Fruit fly (Drosophila melanogaster): ENCODE results near the gene EloA.

EloA gene

dm6 chr3R:23226521-23227039 is 24.8 kb upstream of the EloA start, which contains the start of gene cnc (continued):
- no peak for TF ChIP-seq sens-2 (GFP tag; IDR thresholded peaks at IDR 0.05)
- TF ChIP-seq Asciz (GFP tag; optimal IDR thresholded peaks at IDR 0.05), result no peak
- TF ChIP-seq CG15011 (GFP tag; optimal IDR thresholded peaks at IDR 0.05), result no peak
- no peak for TF ChIP-seq CG12391 (tag; optimal IDR thresholded peaks at IDR 0.05)
- TF ChIP-seq onecut (GFP tag; IDR thresholded peaks at IDR 0.05), result 0 out of 2 replicates have a peak, but pooled peaks have one; percentile 10
- 0 out of 2 replicates have a peak, but pooled peaks have one; percentile 25 for TF ChIP-seq ara (GFP tag; IDR thresholded peaks at IDR 0.05)
- peak; percentile 92 for TF ChIP-seq CG34376 (GFP tag; optimal IDR thresholded peaks at IDR 0.05)
- TF ChIP-seq lilli (GFP tag; optimal IDR thresholded peaks at IDR 0.05), result no peak
- no peak for TF ChIP-seq CG8765 (GFP tag; IDR thresholded peaks at IDR 0.05)
- no peak for TF ChIP-seq CG3995 (GFP tag; optimal IDR thresholded peaks at IDR 0.05)
- TF ChIP-seq oc (tag; optimal IDR thresholded peaks at IDR 0.05), result peak; percentile 25
- no peak for TF ChIP-seq cg (GFP tag; optimal IDR thresholded peaks at IDR 0.05)
- peak; percentile 14 for TF ChIP-seq her (GFP tag; optimal IDR thresholded peaks at IDR 0.05)
- no peak for TF ChIP-seq CTCF (GFP tag; optimal IDR thresholded peaks at IDR 0.05)
- no peak for TF ChIP-seq Vsx1 (GFP tag; optimal IDR thresholded peaks at IDR 0.05)
- TF ChIP-seq cwo (GFP tag; optimal IDR thresholded peaks at IDR 0.05), result peak; percentile 35
- no peak for TF ChIP-seq CG10274 (GFP tag; optimal IDR thresholded peaks at IDR 0.05)
- peak; percentile 44 for TF ChIP-seq CG15514 (GFP tag; optimal IDR thresholded peaks at IDR 0.05)
- no peak for TF ChIP-seq CG10431 (GFP tag; optimal IDR thresholded peaks at IDR 0.05)
- TF ChIP-seq trh (GFP tag; optimal IDR thresholded peaks at IDR 0.05), result no peak
- TF ChIP-seq CG6175 (GFP tag; IDR thresholded peaks at IDR 0.05), result no peak
- no peak for TF ChIP-seq Sox102F (GFP tag; optimal IDR thresholded peaks at IDR 0.05)
- peak; percentile 51 for TF ChIP-seq HmgZ (tag; optimal IDR thresholded peaks at IDR 0.05)
- TF ChIP-seq klu (GFP tag; IDR thresholded peaks at IDR 0.05), result no peak
- TF ChIP-seq CG30431 (GFP tag; optimal IDR thresholded peaks at IDR 0.05), result no peak
- TF ChIP-seq CG7963 (GFP tag; IDR thresholded peaks at IDR 0.05; ENCODE audit: partially characterized antibody), result no peak
- no peak for TF ChIP-seq gsb (GFP tag; IDR thresholded peaks at IDR 0.05)
- no peak for TF ChIP-seq fd3F (GFP tag; optimal IDR thresholded peaks at IDR 0.05)
- TF ChIP-seq CoRest (tag; optimal IDR thresholded peaks at IDR 0.05), result no peak
- TF ChIP-seq so (GFP tag; IDR thresholded peaks at IDR 0.05), result peak; percentile 79; the same call in 2 of the 3 replicates
- no peak for TF ChIP-seq CG12942 (GFP tag; optimal IDR thresholded peaks at IDR 0.05)
- no peak for TF ChIP-seq CG10565 (GFP tag; optimal IDR thresholded peaks at IDR 0.05)
- no peak for TF ChIP-seq bcd (GFP tag; optimal IDR thresholded peaks at IDR 0.05)
- TF ChIP-seq wek (GFP tag; optimal IDR thresholded peaks at IDR 0.05), result no peak
- 0 out of 2 replicates have a peak, but pooled peaks have one; percentile 10 for TF ChIP-seq CG3847 (GFP tag; IDR thresholded peaks at IDR 0.05)
- no peak for TF ChIP-seq Mes4 (GFP tag; optimal IDR thresholded peaks at IDR 0.05)
- TF ChIP-seq Abd-B (GFP tag; optimal IDR thresholded peaks at IDR 0.05), result no peak
- no peak for TF ChIP-seq CG8281 (tag; optimal IDR thresholded peaks at IDR 0.05)
- TF ChIP-seq ssp (GFP tag; IDR thresholded peaks at IDR 0.05), result no peak
- TF ChIP-seq Dad (GFP tag; optimal IDR thresholded peaks at IDR 0.05), result no peak
- TF ChIP-seq en (GFP tag; optimal IDR thresholded peaks at IDR 0.05), result no peak
- TF ChIP-seq Doc3 (GFP tag; IDR thresholded peaks at IDR 0.05; ENCODE audit: partially characterized antibody), result peak; percentile 44; the same call in 1 of the 3 replicates
- TF ChIP-seq CG10366 (GFP tag; IDR thresholded peaks at IDR 0.05), result no peak
- TF ChIP-seq CG4404 (GFP tag; IDR thresholded peaks at IDR 0.05), result no peak
- no peak for TF ChIP-seq CG3407 (GFP tag; optimal IDR thresholded peaks at IDR 0.05)
- peak; percentile 57 for TF ChIP-seq CG13894 (tag; optimal IDR thresholded peaks at IDR 0.05)
- TF ChIP-seq zf30C (GFP tag; optimal IDR thresholded peaks at IDR 0.05), result no peak
- no peak for TF ChIP-seq bigmax (GFP tag; optimal IDR thresholded peaks at IDR 0.05)
- no peak for TF ChIP-seq CG3726 (GFP tag; IDR thresholded peaks at IDR 0.05)
- peak; percentile 35; the same call in 1 of the 2 replicates for TF ChIP-seq Bgb (GFP tag; IDR thresholded peaks at IDR 0.05; ENCODE audit: partially characterized antibody)
- no peak for TF ChIP-seq stwl (tag; optimal IDR thresholded peaks at IDR 0.05)
